Fruit fly (Drosophila melanogaster) ovary, adult (tissue): ENCODE measurements around the gene CG15356.

Source experiments
- CG17801 ChIP-seq: fragments of 200-800 bp; optimal IDR thresholded peaks from 2 replicates; lab custom pipeline; 2019; ENCODE audit warnings: missing biosample characterization, mild to moderate bottlenecking, missing genetic modification characterization, moderate library complexity; ENCODE audit not compliant: partially characterized antibody

The CG15356 gene

dm6 chr2L:1980708-1981339 is at the start of gene CG15356, which contains the start of gene CG15362:
Gene CG15356 (minus strand): TSS chr2L:1980755.
Gene CG15362 (plus strand): TSS chr2L:1981176.
- peak; percentile 34 for TF ChIP-seq CG17801 (GFP tag; lab: Kevin White, UChicago)

- TF ChIP-seq CG17801 (GFP tag; lab: Kevin White, UChicago), result no peak
Observed at dm6 chr2L:2022823-2023222, 42.3 kb upstream of the CG15356 start.

- no peak for TF ChIP-seq CG17801 (GFP tag; lab: Kevin White, UChicago)
Observed at dm6 chr2L:2015204-2015603, 34.6 kb upstream of the CG15356 start.

dm6 chr2L:2013836-2014434 is 33.4 kb upstream of the CG15356 start:
- no peak for TF ChIP-seq CG17801 (GFP tag; lab: Kevin White, UChicago)

dm6 chr2L:2013057-2013456 is 32.5 kb upstream of the CG15356 start:
- no peak for TF ChIP-seq CG17801 (GFP tag; lab: Kevin White, UChicago)

- no peak for TF ChIP-seq CG17801 (GFP tag; lab: Kevin White, UChicago)
Observed at dm6 chr2L:2011430-2011829, 30.9 kb upstream of the CG15356 start.

- TF ChIP-seq CG17801 (GFP tag; lab: Kevin White, UChicago), result no peak
Observed at dm6 chr2L:2010335-2011061, 29.9 kb upstream of the CG15356 start.

dm6 chr2L:2008980-2009954 is 28.7 kb upstream of the CG15356 start, which contains the start of gene CG4238:
Gene CG4238 (plus strand): TSS chr2L:2009859.
- TF ChIP-seq CG17801 (GFP tag; lab: Kevin White, UChicago), result peak; percentile 53

- no peak for TF ChIP-seq CG17801 (GFP tag; lab: Kevin White, UChicago)
Observed at dm6 chr2L:2008114-2008513, 27.6 kb upstream of the CG15356 start, which contains the start of gene Nplp4. Gene Nplp4 (plus strand): TSS chr2L:2008414.

dm6 chr2L:2007093-2007492 is 26.5 kb upstream of the CG15356 start, which contains the start of gene CG15353:
Gene CG15353 (minus strand): TSS chr2L:2007193.
- no peak for TF ChIP-seq CG17801 (GFP tag; lab: Kevin White, UChicago)

dm6 chr2L:2006082-2006669 is 25.6 kb upstream of the CG15356 start, which contains the start of gene CG33543:
Gene CG33543 (minus strand): TSS chr2L:2006313.
- no peak for TF ChIP-seq CG17801 (GFP tag; lab: Kevin White, UChicago)

- TF ChIP-seq CG17801 (GFP tag; lab: Kevin White, UChicago), result no peak
Observed at dm6 chr2L:1992060-1992459, 11.5 kb upstream of the CG15356 start, which contains the start of gene Obp22a. Gene Obp22a (minus strand): TSS chr2L:1992160.

- TF ChIP-seq CG17801 (GFP tag; lab: Kevin White, UChicago), result peak; percentile 19
Observed at dm6 chr2L:1989278-1989918, 8.8 kb upstream of the CG15356 start.
